Fruit fly (Drosophila melanogaster) whole organism, wandering third instar larva: Measurements from ENCODE around the gene CG3704.

Source experiments
- Myc ChIP-seq: fragments of >200 bp; optimal IDR thresholded peaks from 2 replicates; lab custom pipeline; 2017
- OdsH ChIP-seq: fragments of 200-800 bp; sonication (Bioruptor generic); optimal IDR thresholded peaks from 2 replicates; lab custom pipeline; 2016; ENCODE audit warnings: missing biosample characterization, mild to moderate bottlenecking, missing genetic modification characterization
- Sp1 ChIP-seq: fragments of 200-800 bp; sonication (Bioruptor generic); optimal IDR thresholded peaks from 3 replicates; lab custom pipeline; 2019; ENCODE audit warnings: missing biosample characterization, mild to moderate bottlenecking, missing genetic modification characterization, moderate library complexity
- dsf ChIP-seq: sonication (Bioruptor generic); optimal IDR thresholded peaks from 2 replicates; lab custom pipeline; 2016; ENCODE audit warnings: missing biosample characterization, missing genetic modification characterization, borderline replicate concordance
- h ChIP-seq: fragments of 200-800 bp; sonication (Bioruptor generic); optimal IDR thresholded peaks from 3 replicates; lab custom pipeline; 2016; ENCODE audit warnings: missing biosample characterization, mild to moderate bottlenecking, missing genetic modification characterization
- psq ChIP-seq: fragments of 200-800 bp; sonication (Bioruptor generic); optimal IDR thresholded peaks from 3 replicates; lab custom pipeline; 2017; ENCODE audit warnings: missing biosample characterization, mild to moderate bottlenecking, missing genetic modification characterization, moderate library complexity
- sv ChIP-seq: fragments of 200-800 bp; sonication (Bioruptor generic); optimal IDR thresholded peaks from 3 replicates; lab custom pipeline; 2016; ENCODE audit warnings: missing biosample characterization, missing genetic modification characterization
- usp ChIP-seq: fragments of >200 bp; optimal IDR thresholded peaks from 2 replicates; lab custom pipeline; 2017; ENCODE audit warnings: missing biosample characterization, missing genetic modification characterization

DNA sequence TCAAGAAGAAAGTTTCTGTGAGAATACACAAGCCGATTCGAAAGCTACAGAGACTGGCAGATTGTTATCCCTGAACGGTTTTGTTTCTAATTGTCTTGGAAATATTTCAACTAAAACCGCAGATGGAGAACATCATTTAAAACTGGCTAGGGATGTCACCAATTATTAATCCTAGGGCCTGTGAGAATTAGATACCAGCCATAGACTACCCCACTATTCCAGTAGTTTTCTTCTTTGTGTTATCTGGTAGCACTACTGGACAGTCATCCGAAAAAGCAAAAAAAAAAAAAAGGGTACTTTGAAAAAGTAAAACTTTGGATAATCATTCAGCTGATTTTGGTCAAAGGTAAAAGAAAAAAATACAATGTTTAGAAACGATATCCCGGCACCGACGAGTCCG, 49.6 kb upstream of the CG3704 start, which contains the start of gene CG18823:
- TF ChIP-seq h (GFP tag; lab: Kevin White, UChicago) (no peak), Myc (lab: Kevin White, UChicago) (no peak), sv (no peak), Sp1 (GFP tag; lab: Kevin White, UChicago) (no peak), psq (GFP tag; lab: Kevin White, UChicago) (no peak), OdsH (no peak), usp (GFP tag; lab: Kevin White, UChicago) (no peak), dsf (GFP tag; lab: Kevin White, UChicago) (no peak)
